Worm (Caenorhabditis elegans): Measurements from ENCODE around the gene eor-2.

DNA sequence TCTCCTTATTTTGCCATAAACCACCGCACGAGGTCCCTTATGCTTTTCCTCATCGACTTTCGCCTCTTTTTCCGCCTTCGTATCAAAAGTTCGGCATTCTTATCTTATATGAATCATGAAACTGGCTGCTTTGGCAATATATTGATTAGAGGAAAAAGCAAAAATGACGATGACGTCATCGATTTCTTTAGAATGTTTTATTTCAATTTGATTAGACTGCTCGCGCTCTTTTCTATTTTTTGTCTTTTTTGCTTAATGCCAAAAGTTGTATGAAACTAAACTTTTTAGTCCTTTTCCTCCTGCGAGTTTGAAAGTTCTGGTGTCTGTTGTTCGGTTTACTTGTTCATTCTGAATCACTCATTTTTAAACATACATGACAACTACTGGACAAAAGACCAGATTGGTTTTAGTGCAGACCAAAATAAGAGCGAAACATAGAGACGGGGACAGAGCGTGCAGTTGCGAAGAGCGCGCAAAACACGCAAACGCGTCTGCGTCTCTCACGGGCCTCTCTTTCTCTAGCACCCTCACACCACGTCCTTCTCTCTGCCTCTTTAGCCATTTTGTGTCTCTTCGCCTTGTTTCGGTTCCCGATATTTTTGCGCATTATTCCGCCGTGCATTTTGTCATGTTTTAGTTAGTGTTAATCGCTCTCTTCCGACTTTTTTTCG, 7.4 kb downstream of the eor-2 start:
- TF ChIP-seq unc-55 (GFP tag; optimal IDR thresholded peaks at IDR 0.05) (peak; percentile 59), elt-3 (tag; optimal IDR thresholded peaks at IDR 0.05) (no peak), zag-1 (tag; optimal IDR thresholded peaks at IDR 0.05) (peak; percentile 20), nhr-23 (tag; optimal IDR thresholded peaks at IDR 0.05) (no peak), alr-1 (tag; optimal IDR thresholded peaks at IDR 0.05) (no peak), unc-62 (GFP tag; optimal IDR thresholded peaks at IDR 0.05) (no peak), ama-1 (optimal IDR thresholded peaks at IDR 0.05) (no peak), egl-27 (tag; optimal IDR thresholded peaks at IDR 0.05) (no peak)

All from whole organism, L2 larva.